Worm (Caenorhabditis elegans) whole organism, early embryonic: Measurements from ENCODE around the gene C04A2.15.

Source experiments
- B0310.2 ChIP-seq: sonication (generic microtip); optimal IDR thresholded peaks from 2 replicates; lab custom pipeline; 2016; ENCODE audit warnings: mild to moderate bottlenecking, missing genetic modification characterization, missing compliant biosample characterization
- F13C5.2 ChIP-seq: sonication (generic microtip); optimal IDR thresholded peaks from 2 replicates; lab custom pipeline; 2017; ENCODE audit warnings: mild to moderate bottlenecking, missing genetic modification characterization, inconsistent platforms, missing compliant biosample characterization
- aly-1 ChIP-seq: sonication (generic microtip); optimal IDR thresholded peaks from 2 replicates; lab custom pipeline; 2016; ENCODE audit warnings: missing genetic modification characterization, missing compliant biosample characterization
- ama-1 ChIP-seq: fragments of 150-350 bp; optimal IDR thresholded peaks from 2 replicates; lab custom pipeline; 2014
- ceh-13 ChIP-seq: fragments of 200-800 bp; sonication (Bioruptor generic); optimal IDR thresholded peaks from 2 replicates; lab custom pipeline; 2018; ENCODE audit warnings: mild to moderate bottlenecking, missing genetic modification characterization, missing compliant biosample characterization
- ceh-36 ChIP-seq: sonication (generic microtip); optimal IDR thresholded peaks from 2 replicates; lab custom pipeline; 2016; ENCODE audit warnings: missing genetic modification characterization, inconsistent platforms, missing compliant biosample characterization
- ets-7 ChIP-seq: sonication (generic microtip); optimal IDR thresholded peaks from 2 replicates; lab custom pipeline; 2016; ENCODE audit warnings: missing genotype, missing genetic modification characterization, missing compliant biosample characterization
- flt-1 ChIP-seq: fragments of 200-800 bp; sonication (Bioruptor generic); IDR thresholded peaks from 2 replicates; pipeline ENCODE4 v1.3.6; 2022; ENCODE audit warnings: missing genetic modification characterization, missing compliant biosample characterization
- hmbx-1 ChIP-seq: sonication (generic microtip); optimal IDR thresholded peaks from 2 replicates; lab custom pipeline; 2016; ENCODE audit warnings: mild to moderate bottlenecking, missing genetic modification characterization, missing compliant biosample characterization
- hmg-4 ChIP-seq: fragments of 200-800 bp; sonication (Bioruptor generic); optimal IDR thresholded peaks from 2 replicates; lab custom pipeline; 2018; ENCODE audit warnings: mild to moderate bottlenecking, missing genetic modification characterization, missing compliant biosample characterization
- hnd-1 ChIP-seq: sonication (generic microtip); optimal IDR thresholded peaks from 2 replicates; lab custom pipeline; 2016; ENCODE audit warnings: missing genetic modification characterization, missing compliant biosample characterization
- pes-1 ChIP-seq: fragments of 200-800 bp; sonication (Bioruptor generic); IDR thresholded peaks from 2 replicates; pipeline ENCODE4 v1.3.6; 2022; ENCODE audit warnings: missing genetic modification reagents, missing genetic modification characterization, missing compliant biosample characterization
- scrt-1 ChIP-seq: fragments of 200-800 bp; sonication (Bioruptor generic); IDR thresholded peaks from 2 replicates; pipeline ENCODE4 v1.3.6; 2022; ENCODE audit warnings: missing genetic modification characterization, missing compliant biosample characterization
- sea-1 ChIP-seq: fragments of 200-800 bp; sonication (Bioruptor generic); conservative IDR thresholded peaks from 2 replicates; pipeline ENCODE4 v1.3.6; 2022; ENCODE audit warnings: missing genetic modification characterization, missing compliant biosample characterization
- tbx-11 ChIP-seq: fragments of 200-800 bp; sonication (Bioruptor generic); IDR thresholded peaks from 2 replicates; pipeline ENCODE4 v1.3.6; 2022; ENCODE audit warnings: missing genetic modification characterization, missing compliant biosample characterization
- tbx-37 ChIP-seq: fragments of 200-800 bp; sonication (Bioruptor generic); conservative IDR thresholded peaks from 2 replicates; pipeline ENCODE4 v1.3.6; 2022; ENCODE audit warnings: missing genetic modification reagents, missing genetic modification characterization, missing compliant biosample characterization
- tra-4 ChIP-seq: sonication (generic microtip); optimal IDR thresholded peaks from 2 replicates; lab custom pipeline; 2017; ENCODE audit warnings: missing genetic modification characterization, missing compliant biosample characterization

Gene C04A2.15

ce11 chrII:6821118-6821517 is 30.9 kb upstream of the C04A2.15 start:
- TF ChIP-seq F13C5.2 (tag; lab: Kevin White, UChicago) (no peak), tbx-37 (GFP tag; lab: Robert Waterston, UW) (no peak), flt-1 (no peak), ceh-13 (GFP tag; lab: Kevin White, UChicago) (no peak), hmg-4 (GFP tag; lab: Kevin White, UChicago) (no peak), B0310.2 (tag; lab: Kevin White, UChicago) (no peak), ceh-36 (tag; lab: Kevin White, UChicago) (no peak), tbx-11 (GFP tag; lab: Robert Waterston, UW) (no peak)

DNA sequence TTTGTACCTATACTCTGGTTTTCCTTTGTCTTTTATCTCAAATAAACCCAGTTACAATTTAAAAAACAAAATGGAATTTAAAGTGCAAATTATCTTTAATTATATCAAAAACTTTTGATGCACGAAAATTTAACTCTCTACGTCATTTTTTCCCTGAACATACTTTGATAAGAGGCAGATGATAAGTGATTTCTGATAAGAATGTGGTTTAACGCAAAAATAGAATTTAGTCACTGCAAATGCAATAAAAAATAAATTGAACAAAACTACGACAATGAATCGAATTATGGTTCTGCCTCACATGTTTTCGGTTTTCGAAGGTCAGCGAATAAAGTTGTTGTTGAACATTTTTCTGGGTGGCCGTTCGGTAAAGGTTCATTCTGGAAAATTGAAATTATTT is 30.2 kb upstream of the C04A2.15 start:
- TF ChIP-seq ceh-13 (GFP tag; lab: Kevin White, UChicago) (no peak), ama-1 (lab: Kevin White, UChicago) (no peak), tbx-11 (GFP tag; lab: Robert Waterston, UW) (no peak), hmbx-1 (tag; lab: Kevin White, UChicago) (no peak), flt-1 (no peak), hnd-1 (no peak), F13C5.2 (tag; lab: Kevin White, UChicago) (no peak), hmg-4 (GFP tag; lab: Kevin White, UChicago) (no peak), ets-7 (tag; lab: Kevin White, UChicago) (no peak), aly-1 (tag; lab: Kevin White, UChicago) (no peak), scrt-1 (GFP tag; lab: Robert Waterston, UW) (no peak), pes-1 (GFP tag; lab: Robert Waterston, UW) (no peak), tra-4 (tag; lab: Kevin White, UChicago) (no peak), ceh-36 (tag; lab: Kevin White, UChicago) (no peak), B0310.2 (tag; lab: Kevin White, UChicago) (no peak), sea-1 (GFP tag; lab: Robert Waterston, UW) (no peak), tbx-37 (GFP tag; lab: Robert Waterston, UW) (no peak)

DNA sequence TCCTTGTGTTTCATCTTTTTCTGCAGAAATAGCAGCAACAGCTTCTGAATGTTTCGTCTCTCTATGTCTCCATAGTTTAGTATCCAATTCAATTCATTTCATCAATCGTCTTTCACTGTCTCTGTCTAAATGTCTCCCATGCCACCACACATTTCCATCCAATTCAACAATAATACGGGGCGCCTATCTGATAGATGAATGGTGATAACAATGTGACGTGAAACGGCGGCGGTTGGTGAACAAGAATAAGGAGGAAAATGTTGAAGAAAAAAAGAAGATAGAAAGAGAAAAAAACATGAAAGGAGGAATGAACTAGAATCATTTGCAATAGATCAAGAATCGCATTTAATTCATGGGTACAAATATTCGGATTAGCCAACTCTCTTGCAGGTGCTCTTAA is 29.7 kb upstream of the C04A2.15 start:
- no peak for TF ChIP-seq ceh-36 (tag; lab: Kevin White, UChicago)
- no peak for TF ChIP-seq hmg-4 (GFP tag; lab: Kevin White, UChicago)
- TF ChIP-seq B0310.2 (tag; lab: Kevin White, UChicago): no peak
- no peak for TF ChIP-seq pes-1 (GFP tag; lab: Robert Waterston, UW)

DNA sequence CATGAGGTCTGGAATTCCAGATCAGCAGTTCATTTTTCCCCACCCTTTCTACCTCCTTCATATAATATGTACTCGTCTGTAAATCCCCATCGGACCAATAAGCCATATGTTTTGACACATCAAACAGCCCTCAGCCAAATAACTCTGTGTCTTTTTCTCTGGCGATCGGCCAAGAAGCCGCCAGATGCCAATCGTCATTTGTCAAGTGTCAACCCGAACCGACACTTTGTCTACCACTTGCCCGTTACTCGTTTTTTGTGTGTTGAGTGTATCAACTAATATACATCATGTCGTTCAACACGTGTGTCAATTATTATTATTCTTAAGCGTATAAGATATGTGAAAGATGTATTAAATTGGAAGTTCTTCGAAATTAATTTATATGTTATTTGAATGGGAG is 28.8 kb upstream of the C04A2.15 start:
- TF ChIP-seq sea-1 (GFP tag; lab: Robert Waterston, UW) (no peak), aly-1 (tag; lab: Kevin White, UChicago) (no peak), F13C5.2 (tag; lab: Kevin White, UChicago) (no peak), hnd-1 (no peak)

- TF ChIP-seq F13C5.2 (tag; lab: Kevin White, UChicago) (peak; percentile 4), ceh-13 (GFP tag; lab: Kevin White, UChicago) (no peak), hmg-4 (GFP tag; lab: Kevin White, UChicago) (no peak)
These were observed 28.1 kb upstream of the C04A2.15 start for ce11 chrII:6823912-6824311.

DNA sequence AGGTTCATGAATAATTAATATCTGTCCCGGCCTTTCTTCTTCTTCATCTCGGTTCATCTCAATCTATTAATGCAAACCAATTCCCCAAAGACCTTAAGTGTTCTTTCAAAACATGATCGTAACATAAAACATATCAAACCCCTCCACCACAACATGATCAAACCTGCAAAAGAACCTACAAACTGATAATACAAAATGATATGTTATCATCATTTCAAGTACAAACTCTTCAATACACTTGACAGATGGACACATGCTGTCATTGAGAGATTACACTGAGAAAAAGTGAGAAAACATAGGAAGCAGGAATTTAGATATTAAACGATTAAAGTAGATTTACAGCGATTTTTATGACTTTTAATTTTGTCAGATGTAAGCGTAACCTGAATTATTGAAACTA is 27.5 kb upstream of the C04A2.15 start:
- TF ChIP-seq aly-1 (tag; lab: Kevin White, UChicago): no peak
- no peak for TF ChIP-seq tra-4 (tag; lab: Kevin White, UChicago)
- TF ChIP-seq F13C5.2 (tag; lab: Kevin White, UChicago): no peak
- no peak for TF ChIP-seq pes-1 (GFP tag; lab: Robert Waterston, UW)
- TF ChIP-seq hnd-1: no peak
- no peak for TF ChIP-seq B0310.2 (tag; lab: Kevin White, UChicago)
- no peak for TF ChIP-seq flt-1
- no peak for TF ChIP-seq ceh-36 (tag; lab: Kevin White, UChicago)
- TF ChIP-seq tbx-11 (GFP tag; lab: Robert Waterston, UW): no peak

DNA sequence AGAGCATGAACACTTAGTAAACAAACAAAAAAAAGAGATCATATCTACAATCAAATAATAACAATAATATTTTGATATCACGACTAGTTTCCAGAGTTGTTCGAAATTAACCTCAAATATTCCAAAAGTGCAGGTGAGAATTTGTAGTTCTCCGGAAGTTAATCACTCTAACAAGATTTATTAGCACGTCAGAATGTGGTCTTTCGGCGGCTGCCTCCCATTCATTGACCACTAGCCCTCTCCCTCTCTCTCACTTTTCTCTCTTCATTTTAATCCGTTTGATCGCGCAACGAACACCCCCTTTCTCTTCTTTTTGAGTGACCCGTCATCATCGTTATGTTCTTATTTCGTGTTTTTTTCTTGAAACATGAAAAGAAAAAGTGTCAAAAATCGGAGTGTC is 26.3 kb upstream of the C04A2.15 start:
- TF ChIP-seq scrt-1 (GFP tag; lab: Robert Waterston, UW) (no peak), ceh-13 (GFP tag; lab: Kevin White, UChicago) (no peak), pes-1 (GFP tag; lab: Robert Waterston, UW) (no peak), B0310.2 (tag; lab: Kevin White, UChicago) (no peak), hnd-1 (no peak), sea-1 (GFP tag; lab: Robert Waterston, UW) (no peak), tbx-11 (GFP tag; lab: Robert Waterston, UW) (no peak), F13C5.2 (tag; lab: Kevin White, UChicago) (no peak), tbx-37 (GFP tag; lab: Robert Waterston, UW) (no peak), flt-1 (peak; percentile 38; the same call in 1 of the 2 replicates), tra-4 (tag; lab: Kevin White, UChicago) (no peak), aly-1 (tag; lab: Kevin White, UChicago) (no peak), ceh-36 (tag; lab: Kevin White, UChicago) (peak; percentile 68), hmg-4 (GFP tag; lab: Kevin White, UChicago) (peak; percentile 42), ama-1 (lab: Kevin White, UChicago) (no peak)

DNA sequence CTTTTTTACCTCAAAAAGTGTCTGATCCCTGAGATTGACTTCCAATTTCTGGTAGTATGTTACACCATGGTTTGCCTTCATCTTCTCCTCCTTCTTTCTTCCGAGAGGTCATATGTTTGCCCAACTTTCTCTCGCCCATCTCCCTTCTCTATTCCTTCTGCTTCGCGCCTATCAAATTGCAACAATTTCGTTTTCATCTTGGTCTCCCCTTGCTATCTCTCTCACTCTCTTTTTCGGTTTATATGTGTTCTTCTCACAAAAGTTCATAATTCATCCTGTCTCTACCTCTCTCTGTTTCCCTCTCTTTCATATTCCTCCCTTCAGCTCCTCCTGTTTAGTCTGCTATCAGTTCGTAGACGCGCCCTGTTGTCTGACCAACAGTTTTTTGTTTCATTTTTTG is 25.3 kb upstream of the C04A2.15 start:
- TF ChIP-seq flt-1 (no peak), tra-4 (tag; lab: Kevin White, UChicago) (no peak), sea-1 (GFP tag; lab: Robert Waterston, UW) (no peak), scrt-1 (GFP tag; lab: Robert Waterston, UW) (no peak), tbx-37 (GFP tag; lab: Robert Waterston, UW) (no peak), tbx-11 (GFP tag; lab: Robert Waterston, UW) (no peak), aly-1 (tag; lab: Kevin White, UChicago) (no peak), F13C5.2 (tag; lab: Kevin White, UChicago) (no peak), pes-1 (GFP tag; lab: Robert Waterston, UW) (no peak), hmbx-1 (tag; lab: Kevin White, UChicago) (no peak), ets-7 (tag; lab: Kevin White, UChicago) (no peak), ama-1 (lab: Kevin White, UChicago) (no peak), B0310.2 (tag; lab: Kevin White, UChicago) (no peak), ceh-36 (tag; lab: Kevin White, UChicago) (no peak), hmg-4 (GFP tag; lab: Kevin White, UChicago) (no peak), hnd-1 (no peak), ceh-13 (GFP tag; lab: Kevin White, UChicago) (no peak)
